Worm (Caenorhabditis elegans): ENCODE data around the gene pals-19.

The pals-19 gene

DNA sequence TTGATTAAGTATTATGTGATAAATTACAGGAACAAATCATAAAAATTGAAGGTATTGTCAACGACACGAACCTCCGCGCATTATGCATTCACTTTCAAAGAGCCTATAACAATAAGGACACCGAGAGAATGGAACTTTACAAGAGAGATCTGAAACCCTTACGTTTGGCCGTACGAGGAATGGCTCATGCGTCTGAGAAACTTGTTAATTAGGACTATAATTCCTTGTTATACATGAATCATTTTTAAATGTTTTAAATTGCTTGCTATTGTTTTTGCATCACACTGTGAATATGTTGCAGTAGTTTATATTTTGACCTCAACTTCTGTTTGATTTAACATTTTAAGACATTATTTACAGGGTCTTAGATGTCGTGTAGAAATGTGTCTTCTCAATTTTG, 1.4 kb downstream of the pals-19 start, which contains the start of gene pals-18:
TSS of gene pals-18 (plus strand) at position 301 of the 400 bp plus-strand sequence.
- TF ChIP-seq ref-2 (tag; optimal IDR thresholded peaks at IDR 0.05) (no peak), ceh-22 (tag; optimal IDR thresholded peaks at IDR 0.05) (no peak), ceh-31 (tag; optimal IDR thresholded peaks at IDR 0.05) (no peak), pat-9 (tag; optimal IDR thresholded peaks at IDR 0.05) (no peak), ahr-1 (tag; optimal IDR thresholded peaks at IDR 0.05) (no peak), pag-3 (tag; optimal IDR thresholded peaks at IDR 0.05; ENCODE audit: borderline replicate concordance) (no peak), zip-5 (tag; optimal IDR thresholded peaks at IDR 0.05) (no peak), hlh-30 (tag; optimal IDR thresholded peaks at IDR 0.05; ENCODE audit: insufficient read depth) (no peak), elt-2 (tag; optimal IDR thresholded peaks at IDR 0.05) (no peak), ceh-9 (tag; optimal IDR thresholded peaks at IDR 0.05) (no peak), nhr-232 (tag; optimal IDR thresholded peaks at IDR 0.05) (no peak), Y22D7AL.16 (tag; optimal IDR thresholded peaks at IDR 0.05) (no peak), F13H6.1 (tag; optimal IDR thresholded peaks at IDR 0.05) (no peak), unc-55 (GFP tag; optimal IDR thresholded peaks at IDR 0.05) (no peak)

- no peak for TF ChIP-seq C38D4.7 (GFP tag; optimal IDR thresholded peaks at IDR 0.05)
These were observed 7.4 kb downstream of the pals-19 start, which contains the start of gene Y82E9BR.22 for ce11 chrIII:1409139-1409538. TSS of gene Y82E9BR.22 (minus strand) at chrIII:1409239.

DNA sequence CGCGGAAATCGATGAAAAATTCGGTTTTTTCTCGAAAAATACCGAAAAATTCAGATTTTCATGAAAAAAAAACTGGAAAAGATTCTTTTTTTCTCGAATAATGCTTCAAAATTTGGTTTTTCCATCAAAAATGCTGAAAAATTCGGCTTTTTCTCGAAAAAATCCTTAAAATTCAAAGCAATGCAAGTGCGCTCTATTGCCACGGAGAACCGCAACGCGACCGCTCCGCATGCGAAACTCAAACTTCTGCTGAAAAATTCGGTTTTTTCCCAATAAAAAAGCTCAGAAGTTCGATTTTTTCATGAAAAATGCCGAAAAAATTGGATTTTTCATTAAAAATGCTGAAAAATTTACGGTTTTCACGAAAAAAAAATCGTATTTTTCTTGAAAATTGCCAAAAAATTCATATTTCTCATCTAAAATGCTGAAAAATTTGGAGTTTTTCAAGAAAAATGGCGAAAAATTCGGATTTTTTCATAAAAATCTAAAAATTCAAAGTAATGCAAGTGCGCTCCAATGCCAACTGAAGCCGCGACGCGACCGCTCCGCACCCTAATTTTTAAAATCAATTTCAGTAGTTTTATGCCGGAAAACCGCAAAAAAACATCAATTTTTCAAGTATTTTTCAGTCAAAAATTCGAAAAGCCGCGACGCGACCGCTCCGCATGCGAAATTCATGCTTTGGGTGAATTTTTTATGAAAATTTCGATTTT, 11.5 kb downstream of the pals-19 start:
- TF ChIP-seq nhr-232 (tag; optimal IDR thresholded peaks at IDR 0.05) = no peak
- no peak for TF ChIP-seq ceh-30 (tag; optimal IDR thresholded peaks at IDR 0.05)
- no peak for TF ChIP-seq ceh-9 (tag; optimal IDR thresholded peaks at IDR 0.05)
- no peak for TF ChIP-seq fkh-10 (GFP tag; optimal IDR thresholded peaks at IDR 0.05)
- TF ChIP-seq nfya-1 (tag; optimal IDR thresholded peaks at IDR 0.05) = no peak
- TF ChIP-seq tbx-2 (tag; optimal IDR thresholded peaks at IDR 0.05) = no peak
- TF ChIP-seq ceh-18 (tag; optimal IDR thresholded peaks at IDR 0.05) = no peak
- TF ChIP-seq pha-2 (tag; optimal IDR thresholded peaks at IDR 0.05) = no peak
- no peak for TF ChIP-seq sdc-2 (tag; optimal IDR thresholded peaks at IDR 0.05)
- no peak for TF ChIP-seq ama-1 (optimal IDR thresholded peaks at IDR 0.05)
- TF ChIP-seq Y22D7AL.16 (tag; optimal IDR thresholded peaks at IDR 0.05) = no peak
- TF ChIP-seq sox-4 (tag; optimal IDR thresholded peaks at IDR 0.05) = no peak
- TF ChIP-seq pqm-1 (tag; optimal IDR thresholded peaks at IDR 0.05) = no peak
- TF ChIP-seq gmeb-2 (tag; optimal IDR thresholded peaks at IDR 0.05) = no peak
- TF ChIP-seq ztf-16 (tag; optimal IDR thresholded peaks at IDR 0.05) = no peak
- no peak for TF ChIP-seq ceh-2 (tag; optimal IDR thresholded peaks at IDR 0.05)
- no peak for TF ChIP-seq F13H6.1 (tag; optimal IDR thresholded peaks at IDR 0.05)
- no peak for TF ChIP-seq dve-1 (tag; optimal IDR thresholded peaks at IDR 0.05)
- no peak for TF ChIP-seq ceh-6 (GFP tag; optimal IDR thresholded peaks at IDR 0.05)
- no peak for TF ChIP-seq eyg-1 (tag; optimal IDR thresholded peaks at IDR 0.05)

- TF ChIP-seq sox-2 (GFP tag; IDR thresholded peaks at IDR 0.05) (no peak), ceh-22 (tag; optimal IDR thresholded peaks at IDR 0.05) (no peak), hlh-15 (tag; optimal IDR thresholded peaks at IDR 0.05) (no peak), ceh-14 (tag; optimal IDR thresholded peaks at IDR 0.05) (no peak), K02D7.2 (tag; optimal IDR thresholded peaks at IDR 0.05) (no peak), unc-3 (GFP tag; conservative IDR thresholded peaks at IDR 0.05) (no peak), unc-3 (tag; optimal IDR thresholded peaks at IDR 0.05) (no peak), che-1 (tag; optimal IDR thresholded peaks at IDR 0.05) (no peak), fkh-10 (GFP tag; optimal IDR thresholded peaks at IDR 0.05) (no peak), unc-86 (tag; optimal IDR thresholded peaks at IDR 0.05) (no peak), K09A11.1 (tag; optimal IDR thresholded peaks at IDR 0.05; ENCODE audit: insufficient read depth) (no peak), unc-42 (tag; optimal IDR thresholded peaks at IDR 0.05) (no peak), hlh-6 (tag; optimal IDR thresholded peaks at IDR 0.05) (no peak), sdc-2 (tag; optimal IDR thresholded peaks at IDR 0.05) (no peak), ceh-19 (GFP tag; optimal IDR thresholded peaks at IDR 0.05) (no peak), tbx-2 (tag; optimal IDR thresholded peaks at IDR 0.05) (no peak), elt-2 (tag; optimal IDR thresholded peaks at IDR 0.05) (no peak), ref-2 (tag; optimal IDR thresholded peaks at IDR 0.05) (no peak), fkh-6 (tag; optimal IDR thresholded peaks at IDR 0.05) (no peak), nfya-1 (tag; optimal IDR thresholded peaks at IDR 0.05) (no peak)
These were observed 12.3 kb downstream of the pals-19 start, which contains the start of gene Y82E9BR.14 for ce11 chrIII:1413890-1414613. TSS of gene Y82E9BR.14 (minus strand) at chrIII:1414116.
